Fruit fly (Drosophila melanogaster): Measurements from ENCODE around the gene Plzf.

Gene Plzf

DNA sequence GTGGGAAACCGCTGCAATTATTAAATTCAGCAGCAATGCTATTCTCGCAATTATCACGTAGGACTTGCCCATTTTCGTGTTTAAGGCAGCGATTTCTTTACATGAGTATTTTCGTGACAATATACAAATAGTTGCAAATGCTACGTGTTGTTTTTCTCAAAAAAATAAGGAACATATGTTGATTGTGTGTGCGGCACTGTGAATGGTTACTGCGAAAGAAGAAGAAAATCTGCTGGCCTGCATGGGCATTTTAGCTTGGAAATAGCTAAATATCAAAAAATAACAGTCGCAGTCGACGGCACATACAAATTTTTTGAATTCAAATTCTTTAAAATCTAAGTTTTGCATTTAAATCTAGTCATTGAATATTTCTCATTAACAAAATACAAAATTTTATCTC is 8.2 kb downstream of the Plzf start, which contains the start of gene CG6766:
TSS of gene CG6766 (minus strand) at position 180 of the 400 bp plus-strand sequence.
- TF ChIP-seq Myc (optimal IDR thresholded peaks at IDR 0.05), result peak; percentile 87
- no peak for TF ChIP-seq dl (GFP tag; optimal IDR thresholded peaks at IDR 0.05; ENCODE audit: insufficient read depth in 1 of 2, partially characterized antibody in 2 of 2)

DNA sequence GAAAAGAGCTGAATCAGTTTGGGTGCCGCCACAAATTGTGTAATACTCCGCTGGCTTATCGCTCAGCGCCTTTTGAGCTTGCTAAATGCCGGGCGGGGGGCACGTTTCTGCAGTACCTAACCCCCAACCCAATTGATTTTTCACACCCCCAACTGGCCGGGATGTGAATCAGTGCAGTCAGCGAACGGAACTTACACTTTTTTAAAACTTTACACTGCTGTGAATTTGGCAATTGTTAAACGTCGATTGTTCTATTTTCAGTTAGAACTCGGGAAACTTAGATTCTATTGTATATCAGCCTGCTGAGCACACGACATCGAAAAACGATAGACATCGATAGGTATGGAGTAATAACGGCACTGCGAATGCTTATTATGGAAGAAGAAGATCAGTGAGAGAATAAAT is 10.5 kb downstream of the Plzf start, which contains the start of gene Tom70:
TSS of gene Tom70 (minus strand) at position 335 of the 405 bp plus-strand sequence.
- TF ChIP-seq GATAd (GFP tag; optimal IDR thresholded peaks at IDR 0.05) (no peak), dsf (GFP tag; optimal IDR thresholded peaks at IDR 0.05; ENCODE audit: borderline replicate concordance) (no peak), woc (GFP tag; optimal IDR thresholded peaks at IDR 0.05) (no peak), tai (GFP tag; optimal IDR thresholded peaks at IDR 0.05) (no peak), Mio (GFP tag; optimal IDR thresholded peaks at IDR 0.05) (no peak), OdsH (GFP tag; optimal IDR thresholded peaks at IDR 0.05) (no peak), Abd-B (GFP tag; optimal IDR thresholded peaks at IDR 0.05) (no peak), Hr83 (GFP tag; optimal IDR thresholded peaks at IDR 0.05; ENCODE audit: poor library complexity, severe bottlenecking) (no peak), sage (GFP tag; optimal IDR thresholded peaks at IDR 0.05) (no peak), CG32264 (GFP tag; optimal IDR thresholded peaks at IDR 0.05) (no peak), pan (optimal IDR thresholded peaks at IDR 0.05) (no peak), jim (GFP tag; optimal IDR thresholded peaks at IDR 0.05) (no peak), fru (GFP tag; optimal IDR thresholded peaks at IDR 0.05) (no peak)

DNA sequence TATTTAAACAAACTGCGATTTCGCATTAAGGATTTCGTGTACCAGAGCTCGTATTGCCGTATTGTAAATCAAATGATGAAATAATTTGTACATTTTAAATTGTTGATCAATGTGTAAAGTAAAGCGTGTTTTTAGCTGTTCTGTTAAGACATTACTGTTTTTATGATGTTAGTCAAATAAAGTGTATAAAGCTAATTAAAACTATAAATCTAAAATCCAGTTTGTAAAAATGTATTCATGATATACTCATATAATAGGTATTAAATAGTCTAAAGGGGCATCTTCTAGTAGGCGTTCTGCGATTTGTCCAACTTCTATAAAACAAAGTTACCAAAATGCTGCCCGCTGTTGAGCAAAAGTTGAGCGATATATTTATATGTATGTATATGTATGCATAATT is 14.8 kb downstream of the Plzf start, which contains the start of gene CG18788:
TSS of gene CG18788 (plus strand) at position 301 of the 400 bp plus-strand sequence.
- TF ChIP-seq Sp1 (GFP tag; optimal IDR thresholded peaks at IDR 0.05), result no peak
- TF ChIP-seq sage (GFP tag; optimal IDR thresholded peaks at IDR 0.05), result no peak
- TF ChIP-seq fru (GFP tag; optimal IDR thresholded peaks at IDR 0.05), result no peak
- no peak for TF ChIP-seq lola (GFP tag; optimal IDR thresholded peaks at IDR 0.05)
- TF ChIP-seq Mio (GFP tag; optimal IDR thresholded peaks at IDR 0.05), result no peak
- no peak for TF ChIP-seq CG32264 (GFP tag; optimal IDR thresholded peaks at IDR 0.05)
- no peak for TF ChIP-seq dmrt93B (GFP tag; optimal IDR thresholded peaks at IDR 0.05)
- no peak for TF ChIP-seq Vsx2 (GFP tag; optimal IDR thresholded peaks at IDR 0.05; ENCODE audit: partially characterized antibody)
- TF ChIP-seq Abd-B (GFP tag; optimal IDR thresholded peaks at IDR 0.05), result no peak
- no peak for TF ChIP-seq dl (GFP tag; optimal IDR thresholded peaks at IDR 0.05; ENCODE audit: insufficient read depth in 1 of 2, partially characterized antibody in 2 of 2)
- TF ChIP-seq Hr83 (GFP tag; optimal IDR thresholded peaks at IDR 0.05; ENCODE audit: poor library complexity, severe bottlenecking), result no peak
- TF ChIP-seq usp (GFP tag; optimal IDR thresholded peaks at IDR 0.05), result no peak
- no peak for TF ChIP-seq N (GFP tag; optimal IDR thresholded peaks at IDR 0.05)
- no peak for TF ChIP-seq tai (GFP tag; optimal IDR thresholded peaks at IDR 0.05)
- TF ChIP-seq CrebA (GFP tag; optimal IDR thresholded peaks at IDR 0.05; ENCODE audit: borderline replicate concordance), result no peak
- no peak for TF ChIP-seq HLH106 (tag; optimal IDR thresholded peaks at IDR 0.05)
- TF ChIP-seq Myc (optimal IDR thresholded peaks at IDR 0.05), result no peak

DNA sequence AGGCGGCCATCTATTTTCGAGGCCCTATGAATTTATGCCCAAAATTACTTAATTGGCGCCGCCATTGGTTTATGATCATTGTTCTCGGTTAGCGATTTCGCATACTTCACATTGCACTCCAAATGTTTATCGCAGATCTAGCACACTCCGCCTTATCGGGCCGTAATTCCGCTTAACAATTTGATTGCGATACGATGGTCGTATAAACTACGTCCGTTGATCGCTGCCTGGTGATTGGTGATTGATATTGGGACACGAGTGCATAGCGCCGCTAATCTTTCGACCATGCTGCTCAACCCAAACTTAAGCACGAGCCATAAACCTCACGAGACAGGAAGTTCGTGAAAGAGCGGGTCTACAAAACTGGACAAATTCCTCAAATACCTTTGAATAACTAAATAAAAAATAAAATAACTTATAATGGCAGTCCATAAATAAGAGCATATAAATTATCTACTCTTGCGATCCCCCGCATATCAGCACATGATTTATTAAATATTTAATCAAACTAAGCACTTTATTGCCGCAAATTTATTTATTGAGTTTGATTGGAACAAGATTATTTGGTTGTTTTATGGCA is 18.1 kb downstream of the Plzf start:
- TF ChIP-seq Sp1 (GFP tag; optimal IDR thresholded peaks at IDR 0.05), result no peak
- TF ChIP-seq Hr78 (GFP tag; optimal IDR thresholded peaks at IDR 0.05), result no peak
- peak; percentile 15 for TF ChIP-seq br (GFP tag; optimal IDR thresholded peaks at IDR 0.05)
- TF ChIP-seq Myc (optimal IDR thresholded peaks at IDR 0.05), result no peak
- TF ChIP-seq h (GFP tag; optimal IDR thresholded peaks at IDR 0.05), result peak; percentile 89
- TF ChIP-seq Rel (GFP tag; optimal IDR thresholded peaks at IDR 0.05), result no peak
- TF ChIP-seq Rel (tag; optimal IDR thresholded peaks at IDR 0.05), result peak; percentile 7
- TF ChIP-seq foxo (GFP tag; optimal IDR thresholded peaks at IDR 0.05), result no peak

DNA sequence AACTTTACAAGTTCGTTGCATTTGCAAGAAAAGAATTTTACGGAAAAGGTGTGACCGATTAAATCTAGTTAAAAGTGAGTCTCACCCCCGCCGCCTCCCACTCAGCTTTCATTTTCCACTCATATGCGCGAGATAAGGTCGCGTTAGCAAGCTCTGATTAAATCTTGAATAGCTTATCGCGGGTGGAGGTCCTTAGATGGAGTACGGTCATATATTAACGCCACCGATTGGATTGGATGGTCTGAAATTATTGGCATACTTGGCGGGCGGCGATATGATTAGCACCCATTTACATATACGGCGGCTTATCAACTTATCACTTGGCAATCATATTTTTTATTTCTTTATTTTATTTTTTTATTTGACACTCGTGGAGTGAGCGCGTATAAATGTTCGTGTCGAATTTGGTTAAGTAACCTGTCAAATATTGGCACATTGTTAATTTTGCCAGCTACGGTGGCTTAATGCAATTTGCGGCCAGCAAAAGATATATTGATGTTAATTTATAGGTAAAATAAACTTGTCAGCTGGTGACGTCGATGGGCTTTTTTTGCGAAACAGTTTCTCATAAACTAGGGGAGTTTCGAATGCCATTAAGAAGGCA is 19.0 kb downstream of the Plzf start:
- TF ChIP-seq br (GFP tag; optimal IDR thresholded peaks at IDR 0.05), result peak; percentile 51
- no peak for TF ChIP-seq CG9705 (GFP tag; optimal IDR thresholded peaks at IDR 0.05)
- TF ChIP-seq h (GFP tag; optimal IDR thresholded peaks at IDR 0.05), result peak; percentile 67
- no peak for TF ChIP-seq Rel (GFP tag; optimal IDR thresholded peaks at IDR 0.05)
- TF ChIP-seq Rel (tag; optimal IDR thresholded peaks at IDR 0.05), result peak; percentile 15
- TF ChIP-seq Sp1 (GFP tag; optimal IDR thresholded peaks at IDR 0.05), result peak; percentile 48
- TF ChIP-seq dl (GFP tag; optimal IDR thresholded peaks at IDR 0.05; ENCODE audit: insufficient read depth in 1 of 2, partially characterized antibody in 2 of 2), result no peak
- TF ChIP-seq foxo (GFP tag; optimal IDR thresholded peaks at IDR 0.05), result no peak
- peak; percentile 2 for TF ChIP-seq Dif (GFP tag; optimal IDR thresholded peaks at IDR 0.05; ENCODE audit: partially characterized antibody)

All from whole organism, wandering third instar larva.